Worm (Caenorhabditis elegans) whole organism, L2 larva: ENCODE measurements around the gene F34D6.1.

Experiments used
- C34F6.9 ChIP-seq: fragments of 150-350 bp; optimal IDR thresholded peaks from 2 replicates; lab custom pipeline; 2014; ENCODE audit warnings: missing biosample characterization, missing genetic modification characterization
- R02D3.7 ChIP-seq: fragments of 150-350 bp; optimal IDR thresholded peaks from 2 replicates; lab custom pipeline; 2014; ENCODE audit warnings: missing biosample characterization, missing genetic modification characterization
- ZK546.5 ChIP-seq: sonication (generic microtip); optimal IDR thresholded peaks from 2 replicates; lab custom pipeline; 2017; ENCODE audit warnings: missing biosample characterization, missing genetic modification characterization
- aly-2 ChIP-seq: fragments of 150-350 bp; optimal IDR thresholded peaks from 2 replicates; lab custom pipeline; 2014; ENCODE audit warnings: missing biosample characterization, missing genetic modification characterization
- ama-1 ChIP-seq: fragments of 150-350 bp; optimal IDR thresholded peaks from 2 replicates; lab custom pipeline; 2018; ENCODE audit warnings: inconsistent platforms
- blmp-1 ChIP-seq: sonication (generic microtip); optimal IDR thresholded peaks from 2 replicates; lab custom pipeline; 2017; ENCODE audit warnings: missing genetic modification characterization, mild to moderate bottlenecking, missing compliant biosample characterization, antibody characterized with exemption, moderate library complexity; ENCODE audit not compliant: insufficient read depth
- ceh-16 ChIP-seq: fragments of 150-350 bp; optimal IDR thresholded peaks from 2 replicates; lab custom pipeline; 2014; ENCODE audit warnings: missing biosample characterization, missing genetic modification characterization
- ceh-82 ChIP-seq: fragments of 150-350 bp; optimal IDR thresholded peaks from 2 replicates; lab custom pipeline; 2014; ENCODE audit warnings: missing biosample characterization, missing genetic modification characterization
- crh-2 ChIP-seq: sonication (generic microtip); optimal IDR thresholded peaks from 2 replicates; lab custom pipeline; 2017; ENCODE audit warnings: missing biosample characterization, missing genetic modification characterization
- egl-27 ChIP-seq: sonication (generic microtip); optimal IDR thresholded peaks from 3 replicates; lab custom pipeline; 2017; ENCODE audit warnings: missing biosample characterization, missing genetic modification reagents, missing genetic modification characterization
- elt-3 ChIP-seq: sonication (generic microtip); optimal IDR thresholded peaks from 2 replicates; lab custom pipeline; 2017; ENCODE audit warnings: missing biosample characterization, missing genetic modification characterization
- fos-1 ChIP-seq: fragments of 150-350 bp; optimal IDR thresholded peaks from 2 replicates; lab custom pipeline; 2014; ENCODE audit warnings: missing biosample characterization, missing genetic modification characterization
- gmeb-1 ChIP-seq: fragments of 150-350 bp; optimal IDR thresholded peaks from 2 replicates; lab custom pipeline; 2014; ENCODE audit warnings: missing biosample characterization, missing genetic modification characterization
- lin-11 ChIP-seq: fragments of 150-350 bp; sonication (generic microtip); optimal IDR thresholded peaks from 2 replicates; lab custom pipeline; 2014; ENCODE audit warnings: missing biosample characterization, missing genetic modification characterization, inconsistent platforms, mixed read lengths
- lin-13 ChIP-seq: fragments of 150-350 bp; optimal IDR thresholded peaks from 2 replicates; lab custom pipeline; 2014; ENCODE audit warnings: missing biosample characterization, missing genetic modification reagents, missing genetic modification characterization
- lin-39 ChIP-seq: fragments of 150-350 bp; optimal IDR thresholded peaks from 2 replicates; lab custom pipeline; 2014; ENCODE audit warnings: missing biosample characterization, missing genetic modification reagents, missing genetic modification characterization
- mab-5 ChIP-seq: fragments of 150-350 bp; optimal IDR thresholded peaks from 2 replicates; lab custom pipeline; 2014; ENCODE audit warnings: missing biosample characterization, missing genetic modification characterization
- mbf-1 ChIP-seq: sonication (generic microtip); optimal IDR thresholded peaks from 2 replicates; lab custom pipeline; 2017; ENCODE audit warnings: missing biosample characterization, missing genetic modification characterization
- nhr-10 ChIP-seq: sonication (generic microtip); optimal IDR thresholded peaks from 2 replicates; lab custom pipeline; 2017; ENCODE audit warnings: missing biosample characterization, missing genetic modification characterization
- nhr-11 ChIP-seq: fragments of 150-350 bp; optimal IDR thresholded peaks from 2 replicates; lab custom pipeline; 2014; ENCODE audit warnings: missing biosample characterization, missing genetic modification characterization
- nhr-12 ChIP-seq: fragments of 150-350 bp; optimal IDR thresholded peaks from 2 replicates; lab custom pipeline; 2014; ENCODE audit warnings: missing biosample characterization, missing genetic modification characterization
- nhr-129 ChIP-seq: fragments of 150-350 bp; optimal IDR thresholded peaks from 2 replicates; lab custom pipeline; 2014; ENCODE audit warnings: missing biosample characterization, missing genetic modification characterization
- nhr-21 ChIP-seq: fragments of 150-350 bp; optimal IDR thresholded peaks from 2 replicates; lab custom pipeline; 2014; ENCODE audit warnings: missing biosample characterization, missing genetic modification characterization
- nhr-6 ChIP-seq: fragments of 150-350 bp; optimal IDR thresholded peaks from 2 replicates; lab custom pipeline; 2014; ENCODE audit warnings: missing biosample characterization, missing genetic modification characterization
- nhr-77 ChIP-seq: fragments of 150-350 bp; optimal IDR thresholded peaks from 2 replicates; lab custom pipeline; 2014; ENCODE audit warnings: missing biosample characterization, missing genetic modification characterization
- peb-1 ChIP-seq: fragments of 150-350 bp; optimal IDR thresholded peaks from 2 replicates; lab custom pipeline; 2014; ENCODE audit warnings: missing biosample characterization, missing genetic modification characterization
- skn-1 ChIP-seq: sonication (generic microtip); optimal IDR thresholded peaks from 2 replicates; lab custom pipeline; 2017; ENCODE audit warnings: missing biosample characterization, missing genetic modification characterization
- sma-3 ChIP-seq: sonication (generic microtip); optimal IDR thresholded peaks from 2 replicates; lab custom pipeline; 2016; ENCODE audit warnings: missing genetic modification reagents, missing genetic modification characterization, missing compliant biosample characterization
- snpc-4 ChIP-seq: fragments of 150-350 bp; optimal IDR thresholded peaks from 2 replicates; lab custom pipeline; 2014; ENCODE audit warnings: missing biosample characterization, missing genetic modification characterization
- unc-39 ChIP-seq: fragments of 150-350 bp; optimal IDR thresholded peaks from 2 replicates; lab custom pipeline; 2014; ENCODE audit warnings: missing biosample characterization, missing genetic modification characterization
- unc-55 ChIP-seq: fragments of 150-350 bp; sonication (generic microtip); optimal IDR thresholded peaks from 3 replicates; lab custom pipeline; 2014; ENCODE audit warnings: missing biosample characterization, missing genetic modification reagents, missing genetic modification characterization
- unc-62 ChIP-seq: fragments of 150-350 bp; optimal IDR thresholded peaks from 2 replicates; lab custom pipeline; 2014; ENCODE audit warnings: missing biosample characterization, missing genetic modification reagents, missing genetic modification characterization
- ztf-1 ChIP-seq: fragments of 200-800 bp; sonication (Bioruptor generic); conservative IDR thresholded peaks from 2 replicates; pipeline ENCODE4 v1.3.6; 2022; ENCODE audit warnings: missing genetic modification characterization, missing compliant biosample characterization
- ztf-11 ChIP-seq: sonication (generic microtip); optimal IDR thresholded peaks from 2 replicates; lab custom pipeline; 2017; ENCODE audit warnings: missing biosample characterization, missing genetic modification characterization

F34D6.1 gene

ce11 chrII:2681118-2681517 is at the start of gene F34D6.1:
F34D6.1 (minus strand) TSS chrII:2681218.
- TF ChIP-seq sma-3 (GFP tag; lab: Kevin White, UChicago) (no peak), egl-27 (tag; lab: Kevin White, UChicago) (no peak), unc-55 (GFP tag; lab: Kevin White, UChicago) (no peak), gmeb-1 (no peak), lin-39 (tag; lab: Kevin White, UChicago) (no peak), nhr-21 (tag; lab: Kevin White, UChicago) (no peak), R02D3.7 (tag; lab: Kevin White, UChicago) (no peak), skn-1 (no peak), unc-39 (tag; lab: Kevin White, UChicago) (no peak), fos-1 (tag; lab: Kevin White, UChicago) (no peak)
- TF ChIP-seq, all 48 proteins: peak for 0

ce11 chrII:2730647-2731046 is 49.6 kb upstream of the F34D6.1 start:
- TF ChIP-seq lin-39 (tag; lab: Kevin White, UChicago), result no peak
- TF ChIP-seq ztf-11 (tag; lab: Kevin White, UChicago), result no peak
- no peak for TF ChIP-seq nhr-10 (tag; lab: Kevin White, UChicago)
- no peak for TF ChIP-seq egl-27 (tag; lab: Kevin White, UChicago)

ce11 chrII:2726774-2727173 is 45.8 kb upstream of the F34D6.1 start:
- TF ChIP-seq C34F6.9 (tag; lab: Kevin White, UChicago) (peak; percentile 1), mbf-1 (tag; lab: Kevin White, UChicago) (no peak)

ce11 chrII:2725561-2725960 is 44.5 kb upstream of the F34D6.1 start, which contains the start of the genes T05A8.11 and nep-2:
T05A8.11 (minus strand) TSS chrII:2725661.
nep-2 (minus strand) TSS chrII:2725752.
- no peak for TF ChIP-seq blmp-1 (tag; lab: Kevin White, UChicago)
- TF ChIP-seq snpc-4 (tag; lab: Kevin White, UChicago), result no peak
- TF ChIP-seq nhr-6, result no peak
- TF ChIP-seq lin-11, result no peak
- TF ChIP-seq ama-1 (lab: Kevin White, UChicago), result no peak
- no peak for TF ChIP-seq nhr-11 (tag; lab: Kevin White, UChicago)

- TF ChIP-seq peb-1 (tag; lab: Kevin White, UChicago), result no peak
- no peak for TF ChIP-seq nhr-6
Observed at ce11 chrII:2721992-2722391, 41.0 kb upstream of the F34D6.1 start.

ce11 chrII:2719212-2719611 is 38.2 kb upstream of the F34D6.1 start:
- TF ChIP-seq blmp-1 (tag; lab: Kevin White, UChicago), result no peak
- no peak for TF ChIP-seq ceh-82
- TF ChIP-seq ZK546.5 (tag; lab: Kevin White, UChicago), result no peak
- no peak for TF ChIP-seq aly-2 (tag; lab: Kevin White, UChicago)
- TF ChIP-seq nhr-129 (tag; lab: Kevin White, UChicago), result no peak
- TF ChIP-seq nhr-77 (tag; lab: Kevin White, UChicago), result no peak
- no peak for TF ChIP-seq nhr-12 (tag; lab: Kevin White, UChicago)
- no peak for TF ChIP-seq ceh-16 (tag; lab: Kevin White, UChicago)
- TF ChIP-seq peb-1 (tag; lab: Kevin White, UChicago), result no peak
- TF ChIP-seq nhr-6, result no peak
- TF ChIP-seq unc-62 (GFP tag; lab: Kevin White, UChicago), result no peak
- TF ChIP-seq lin-13 (GFP tag; lab: Kevin White, UChicago), result no peak
- no peak for TF ChIP-seq crh-2 (tag; lab: Kevin White, UChicago)
- no peak for TF ChIP-seq mab-5 (tag; lab: Kevin White, UChicago)

- TF ChIP-seq ztf-1 (GFP tag; lab: Robert Waterston, UW) (no peak), lin-11 (no peak), nhr-12 (tag; lab: Kevin White, UChicago) (no peak), snpc-4 (tag; lab: Kevin White, UChicago) (no peak), elt-3 (tag; lab: Kevin White, UChicago) (no peak), blmp-1 (tag; lab: Kevin White, UChicago) (no peak), sma-3 (GFP tag; lab: Kevin White, UChicago) (no peak), ZK546.5 (tag; lab: Kevin White, UChicago) (no peak), ztf-11 (tag; lab: Kevin White, UChicago) (no peak)
- TF ChIP-seq, all 48 proteins: peak for 0
Observed at ce11 chrII:2717335-2717734, 36.3 kb upstream of the F34D6.1 start, which contains the start of gene T05A8.3. T05A8.3 (minus strand) TSS chrII:2717435.
